Fruit fly (Drosophila melanogaster): ENCODE results near the gene Mtp.
A peak's percentile ranks its signal among the peaks of the same experiment; 100 is the strongest.

The Mtp gene

DNA sequence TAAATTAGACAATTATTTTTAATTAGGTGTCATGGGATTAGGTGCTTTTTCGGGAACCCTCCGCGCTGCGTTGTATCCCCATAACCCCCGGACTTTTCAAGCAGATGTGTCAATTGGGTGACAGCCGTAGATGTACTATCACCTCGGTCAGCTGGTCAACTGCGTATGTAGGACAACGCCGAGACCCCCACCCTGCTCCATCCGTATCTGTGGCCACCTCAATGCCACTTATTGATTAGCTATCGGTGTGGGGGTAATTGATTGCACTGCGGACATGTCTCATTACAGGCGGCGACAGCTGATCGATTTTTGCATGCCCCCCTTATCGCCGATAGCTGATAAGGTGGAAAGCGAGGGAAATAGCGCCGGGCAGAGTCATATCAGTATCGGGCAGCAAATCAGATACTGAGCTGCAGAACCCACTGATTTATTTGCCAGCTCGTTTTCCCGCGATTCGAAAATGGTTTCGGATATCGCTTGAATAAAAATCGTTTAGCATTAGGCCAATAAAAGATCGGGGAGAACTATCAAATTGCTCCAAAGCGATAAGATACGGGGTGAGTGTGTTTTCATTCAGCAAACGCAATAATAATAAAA lies 39.0 kb downstream of the Mtp start:
- TF ChIP-seq CG33017 (tag; optimal IDR thresholded peaks at IDR 0.05): peak; percentile 14
- TF ChIP-seq pad (GFP tag; optimal IDR thresholded peaks at IDR 0.05): peak; percentile 21
- no peak for TF ChIP-seq CG7101 (tag; optimal IDR thresholded peaks at IDR 0.05)
- peak; percentile 31 for TF ChIP-seq CG12768 (GFP tag; optimal IDR thresholded peaks at IDR 0.05)
- peak; percentile 72 for TF ChIP-seq cic (GFP tag; optimal IDR thresholded peaks at IDR 0.05)
- no peak for TF ChIP-seq CG1620 (GFP tag; optimal IDR thresholded peaks at IDR 0.05)
- TF ChIP-seq ovo (GFP tag; optimal IDR thresholded peaks at IDR 0.05): peak; percentile 45
- TF ChIP-seq Mnt (GFP tag; optimal IDR thresholded peaks at IDR 0.05): peak; percentile 2

DNA sequence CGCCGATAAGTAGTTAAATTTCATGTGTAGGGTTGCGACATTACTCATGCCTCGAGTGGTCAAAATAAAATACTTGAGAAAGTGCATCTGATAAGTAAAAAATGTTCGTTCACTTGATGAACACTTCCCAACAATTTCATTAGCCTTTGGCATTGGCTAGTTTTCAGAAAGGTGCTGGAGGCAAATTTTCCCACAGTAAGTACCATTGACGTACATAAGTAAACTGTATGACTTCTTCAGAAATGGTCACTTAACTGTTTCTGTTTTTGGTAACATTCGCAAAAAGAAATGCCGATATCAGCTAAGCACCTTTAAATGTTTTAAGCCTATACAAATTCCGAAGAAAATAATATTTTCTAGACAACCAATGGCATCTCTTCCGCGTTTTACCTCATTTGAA lies 39.6 kb downstream of the Mtp start:
- no peak for TF ChIP-seq toe (GFP tag; optimal IDR thresholded peaks at IDR 0.05)
- TF ChIP-seq kay (GFP tag; ENCODE audit: borderline replicate concordance): peak; percentile 91

- TF ChIP-seq cnc (optimal IDR thresholded peaks at IDR 0.05) (no peak), CG7101 (tag; optimal IDR thresholded peaks at IDR 0.05) (peak; percentile 75), cic (GFP tag; optimal IDR thresholded peaks at IDR 0.05) (peak; percentile 34), ovo (GFP tag; optimal IDR thresholded peaks at IDR 0.05) (peak; percentile 19), CG11617 (GFP tag; optimal IDR thresholded peaks at IDR 0.05) (peak; percentile 37), toe (GFP tag; optimal IDR thresholded peaks at IDR 0.05) (no peak), Mnt (GFP tag; optimal IDR thresholded peaks at IDR 0.05) (peak; percentile 4), tj (GFP tag; optimal IDR thresholded peaks at IDR 0.05) (peak; percentile 18), CG1620 (GFP tag; optimal IDR thresholded peaks at IDR 0.05) (no peak), kay (GFP tag; ENCODE audit: borderline replicate concordance) (no peak), CG12768 (GFP tag; optimal IDR thresholded peaks at IDR 0.05) (peak; percentile 82), CG7045 (GFP tag; optimal IDR thresholded peaks at IDR 0.05) (peak; percentile 80), CG5204 (GFP tag; optimal IDR thresholded peaks at IDR 0.05) (no peak), CG33017 (tag; optimal IDR thresholded peaks at IDR 0.05) (peak; percentile 74), Hr96 (GFP tag; optimal IDR thresholded peaks at IDR 0.05) (peak; percentile 33), CG14711 (tag; optimal IDR thresholded peaks at IDR 0.05) (peak; percentile 75), Clk (GFP tag; optimal IDR thresholded peaks at IDR 0.05) (peak; percentile 21), Crg-1 (GFP tag; optimal IDR thresholded peaks at IDR 0.05) (no peak), bab1 (GFP tag; optimal IDR thresholded peaks at IDR 0.05) (no peak), pad (GFP tag; optimal IDR thresholded peaks at IDR 0.05) (peak; percentile 51)
These were observed 41.2 kb downstream of the Mtp start for dm6 chr2L:20881353-20882079.

DNA sequence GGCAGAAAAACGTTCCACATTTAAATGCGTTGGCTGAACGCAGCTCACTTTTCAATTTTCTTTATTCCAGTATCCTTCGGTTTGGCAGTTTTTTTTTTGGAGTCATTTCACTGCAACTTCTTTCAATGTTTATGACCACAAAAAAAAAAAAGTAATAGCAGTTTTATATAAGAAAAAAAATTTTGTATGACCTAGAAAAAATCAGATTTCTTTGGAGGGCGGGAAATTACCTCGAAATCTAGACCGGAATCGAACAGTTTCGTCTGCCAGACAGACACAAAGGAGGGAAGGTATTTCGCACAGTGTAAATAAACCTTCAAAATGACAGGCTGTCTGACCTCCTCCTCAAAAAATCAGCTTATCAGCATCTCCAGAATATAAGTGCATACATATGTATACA lies 42.2 kb downstream of the Mtp start:
- TF ChIP-seq toe (GFP tag; optimal IDR thresholded peaks at IDR 0.05) (no peak), kay (GFP tag; ENCODE audit: borderline replicate concordance) (peak; percentile 24)

dm6 chr2L:20879567-20880141 lies 43.0 kb downstream of the Mtp start:
- TF ChIP-seq kay (GFP tag; ENCODE audit: borderline replicate concordance) (peak; percentile 69), bab1 (GFP tag; optimal IDR thresholded peaks at IDR 0.05) (no peak), pad (GFP tag; optimal IDR thresholded peaks at IDR 0.05) (no peak), toe (GFP tag; optimal IDR thresholded peaks at IDR 0.05) (no peak), tj (GFP tag; optimal IDR thresholded peaks at IDR 0.05) (no peak), CG7101 (tag; optimal IDR thresholded peaks at IDR 0.05) (no peak)

DNA sequence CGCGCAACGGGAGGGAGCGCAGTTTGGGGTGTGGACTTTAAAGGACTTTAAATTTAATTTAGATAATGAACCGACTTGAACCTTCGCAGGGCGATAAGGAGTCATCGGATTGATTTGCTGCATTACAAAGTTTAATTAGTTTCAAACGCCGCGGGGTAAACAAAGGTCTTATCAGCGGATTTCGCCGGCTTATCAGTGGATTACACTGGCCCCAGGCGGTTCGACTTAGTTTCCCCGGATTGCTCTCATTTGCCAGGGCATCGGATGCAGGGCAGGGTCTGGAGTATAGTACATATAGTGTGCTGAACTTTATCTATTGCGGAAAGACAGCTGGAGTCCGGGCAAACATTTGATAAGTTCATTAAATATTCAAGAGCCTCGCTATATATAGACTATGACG lies 44.2 kb downstream of the Mtp start:
- TF ChIP-seq bab1 (GFP tag; optimal IDR thresholded peaks at IDR 0.05) (no peak), Clk (GFP tag; optimal IDR thresholded peaks at IDR 0.05) (no peak), kay (GFP tag; ENCODE audit: borderline replicate concordance) (peak; percentile 51)

dm6 chr2L:20878052-20878451 lies 44.6 kb downstream of the Mtp start:
- no peak for TF ChIP-seq Clk (GFP tag; optimal IDR thresholded peaks at IDR 0.05)
- peak in 1 of 2 experiments; percentile 84 for TF ChIP-seq cnc (optimal IDR thresholded peaks at IDR 0.05)

- TF ChIP-seq cic (GFP tag; optimal IDR thresholded peaks at IDR 0.05) (no peak), CG1620 (GFP tag; optimal IDR thresholded peaks at IDR 0.05) (no peak), kay (GFP tag; ENCODE audit: borderline replicate concordance) (no peak), pad (GFP tag; optimal IDR thresholded peaks at IDR 0.05) (no peak), CG5204 (GFP tag; optimal IDR thresholded peaks at IDR 0.05) (no peak), cnc (optimal IDR thresholded peaks at IDR 0.05) (no peak), CG33017 (tag; optimal IDR thresholded peaks at IDR 0.05) (no peak), Clk (GFP tag; optimal IDR thresholded peaks at IDR 0.05) (no peak), CG7101 (tag; optimal IDR thresholded peaks at IDR 0.05) (no peak), CG7045 (GFP tag; optimal IDR thresholded peaks at IDR 0.05) (no peak), Hr96 (GFP tag; optimal IDR thresholded peaks at IDR 0.05) (no peak)
These were observed 48.2 kb downstream of the Mtp start for dm6 chr2L:20874514-20874913.

Data from whole organism, adult.